Worm (Caenorhabditis elegans) whole organism, early embryonic: ENCODE data around the gene hsd-3.

ENCODE experiments used
- B0310.2 ChIP-seq: sonication (generic microtip); optimal IDR thresholded peaks from 2 replicates; lab custom pipeline; 2016; ENCODE audit warnings: mild to moderate bottlenecking, missing genetic modification characterization, missing compliant biosample characterization
- F13C5.2 ChIP-seq: sonication (generic microtip); optimal IDR thresholded peaks from 2 replicates; lab custom pipeline; 2017; ENCODE audit warnings: mild to moderate bottlenecking, missing genetic modification characterization, inconsistent platforms, missing compliant biosample characterization
- aly-1 ChIP-seq: sonication (generic microtip); optimal IDR thresholded peaks from 2 replicates; lab custom pipeline; 2016; ENCODE audit warnings: missing genetic modification characterization, missing compliant biosample characterization
- ama-1 ChIP-seq: fragments of 150-350 bp; optimal IDR thresholded peaks from 2 replicates; lab custom pipeline; 2014
- ceh-13 ChIP-seq: fragments of 200-800 bp; sonication (Bioruptor generic); optimal IDR thresholded peaks from 2 replicates; lab custom pipeline; 2018; ENCODE audit warnings: mild to moderate bottlenecking, missing genetic modification characterization, missing compliant biosample characterization
- ceh-36 ChIP-seq: sonication (generic microtip); optimal IDR thresholded peaks from 2 replicates; lab custom pipeline; 2016; ENCODE audit warnings: missing genetic modification characterization, inconsistent platforms, missing compliant biosample characterization
- ets-7 ChIP-seq: sonication (generic microtip); optimal IDR thresholded peaks from 2 replicates; lab custom pipeline; 2016; ENCODE audit warnings: missing genotype, missing genetic modification characterization, missing compliant biosample characterization
- flt-1 ChIP-seq: fragments of 200-800 bp; sonication (Bioruptor generic); IDR thresholded peaks from 2 replicates; pipeline ENCODE4 v1.3.6; 2022; ENCODE audit warnings: missing genetic modification characterization, missing compliant biosample characterization
- hmbx-1 ChIP-seq: sonication (generic microtip); optimal IDR thresholded peaks from 2 replicates; lab custom pipeline; 2016; ENCODE audit warnings: mild to moderate bottlenecking, missing genetic modification characterization, missing compliant biosample characterization
- hmg-4 ChIP-seq: fragments of 200-800 bp; sonication (Bioruptor generic); optimal IDR thresholded peaks from 2 replicates; lab custom pipeline; 2018; ENCODE audit warnings: mild to moderate bottlenecking, missing genetic modification characterization, missing compliant biosample characterization
- hnd-1 ChIP-seq: sonication (generic microtip); optimal IDR thresholded peaks from 2 replicates; lab custom pipeline; 2016; ENCODE audit warnings: missing genetic modification characterization, missing compliant biosample characterization
- pes-1 ChIP-seq: fragments of 200-800 bp; sonication (Bioruptor generic); IDR thresholded peaks from 2 replicates; pipeline ENCODE4 v1.3.6; 2022; ENCODE audit warnings: missing genetic modification reagents, missing genetic modification characterization, missing compliant biosample characterization
- scrt-1 ChIP-seq: fragments of 200-800 bp; sonication (Bioruptor generic); IDR thresholded peaks from 2 replicates; pipeline ENCODE4 v1.3.6; 2022; ENCODE audit warnings: missing genetic modification characterization, missing compliant biosample characterization
- sea-1 ChIP-seq: fragments of 200-800 bp; sonication (Bioruptor generic); conservative IDR thresholded peaks from 2 replicates; pipeline ENCODE4 v1.3.6; 2022; ENCODE audit warnings: missing genetic modification characterization, missing compliant biosample characterization
- tbx-11 ChIP-seq: fragments of 200-800 bp; sonication (Bioruptor generic); IDR thresholded peaks from 2 replicates; pipeline ENCODE4 v1.3.6; 2022; ENCODE audit warnings: missing genetic modification characterization, missing compliant biosample characterization
- tbx-37 ChIP-seq: fragments of 200-800 bp; sonication (Bioruptor generic); conservative IDR thresholded peaks from 2 replicates; pipeline ENCODE4 v1.3.6; 2022; ENCODE audit warnings: missing genetic modification reagents, missing genetic modification characterization, missing compliant biosample characterization
- tra-4 ChIP-seq: sonication (generic microtip); optimal IDR thresholded peaks from 2 replicates; lab custom pipeline; 2017; ENCODE audit warnings: missing genetic modification characterization, missing compliant biosample characterization

Gene hsd-3

DNA sequence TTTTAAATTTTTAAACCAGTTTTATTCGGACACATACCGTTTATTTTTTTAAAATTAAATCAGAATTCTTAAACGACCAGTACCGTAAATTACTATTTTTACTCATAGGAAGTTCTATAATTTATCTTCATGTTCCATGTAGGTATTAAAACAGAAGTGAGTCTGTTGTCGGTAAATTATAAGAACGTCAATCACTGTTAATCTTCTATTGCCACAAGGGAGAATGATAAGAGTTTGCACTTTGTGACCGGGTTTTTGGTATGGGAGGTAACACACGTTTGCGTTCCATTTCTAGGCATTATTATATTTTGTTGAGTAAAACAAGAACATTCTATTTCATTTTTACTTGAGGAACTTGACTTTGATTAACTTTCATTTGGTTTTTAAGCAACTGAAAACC lies at the start of gene hsd-3:
hsd-3 (plus strand) TSS at position 301 of the 400 bp plus-strand sequence.
- TF ChIP-seq tra-4 (tag; lab: Kevin White, UChicago), result no peak
- TF ChIP-seq ama-1, result no peak
- no peak for TF ChIP-seq aly-1 (tag; lab: Kevin White, UChicago)
- no peak for TF ChIP-seq ceh-13 (GFP tag; lab: Kevin White, UChicago)
- no peak for TF ChIP-seq B0310.2 (tag; lab: Kevin White, UChicago)
- TF ChIP-seq flt-1, result no peak
- no peak for TF ChIP-seq pes-1 (GFP tag; lab: Robert Waterston, UW)
- TF ChIP-seq tbx-37 (GFP tag; lab: Robert Waterston, UW), result no peak
- TF ChIP-seq ceh-36 (tag; lab: Kevin White, UChicago), result no peak
- no peak for TF ChIP-seq tbx-11 (GFP tag; lab: Robert Waterston, UW)

DNA sequence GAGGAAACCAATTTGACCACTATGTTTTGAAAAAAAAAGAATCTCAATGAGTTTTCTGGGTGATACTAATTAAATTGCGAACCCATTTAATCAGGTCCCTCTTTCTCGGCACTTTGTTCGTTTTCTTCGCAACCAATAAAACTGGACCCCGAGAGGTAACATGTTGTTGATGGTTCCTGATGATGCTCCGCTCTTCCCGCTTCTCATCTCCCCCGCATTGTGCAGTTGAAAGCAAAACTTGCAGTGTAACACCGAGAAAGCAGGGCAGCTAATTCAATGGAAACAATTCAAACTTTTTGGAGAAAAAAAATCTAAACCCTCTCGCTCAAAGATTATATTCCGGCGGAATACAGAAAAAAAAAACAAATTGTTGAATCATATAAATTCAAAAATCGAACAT lies 49.7 kb upstream of the hsd-3 start:
- TF ChIP-seq hnd-1 (tag; lab: Kevin White, UChicago) (no peak), tra-4 (tag; lab: Kevin White, UChicago) (no peak), hmbx-1 (tag; lab: Kevin White, UChicago) (no peak), ama-1 (no peak), tbx-11 (GFP tag; lab: Robert Waterston, UW) (no peak), sea-1 (GFP tag; lab: Robert Waterston, UW) (0 out of 2 replicates have a peak, but pooled peaks have one; percentile 31), hmg-4 (GFP tag; lab: Kevin White, UChicago) (no peak)

DNA sequence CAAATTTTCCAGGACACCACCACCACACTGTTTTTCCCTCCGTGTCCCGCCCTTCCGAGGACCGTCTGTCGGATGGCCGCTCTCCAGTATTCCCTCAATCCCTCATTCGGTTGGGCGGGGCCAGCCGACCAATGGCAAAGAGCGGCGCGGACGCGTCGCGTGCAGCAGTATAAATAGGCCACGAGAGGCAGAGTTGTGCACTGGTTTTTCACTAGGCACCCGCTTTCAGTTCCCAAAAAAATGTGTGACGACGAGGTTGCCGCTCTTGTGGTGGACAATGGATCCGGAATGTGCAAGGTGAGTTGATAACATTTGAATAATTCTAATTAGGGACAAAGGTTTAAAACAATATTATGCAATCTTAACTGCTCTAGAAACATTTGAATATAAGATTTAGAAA lies 48.7 kb upstream of the hsd-3 start, which contains the start of gene act-4:
act-4 (plus strand) TSS at position 200 of the 400 bp plus-strand sequence.
- TF ChIP-seq tbx-37 (GFP tag; lab: Robert Waterston, UW) (no peak), hmg-4 (GFP tag; lab: Kevin White, UChicago) (peak; percentile 23), tbx-11 (GFP tag; lab: Robert Waterston, UW) (0 out of 2 replicates have a peak, but pooled peaks have one; percentile 17)

- TF ChIP-seq hmg-4 (GFP tag; lab: Kevin White, UChicago) (peak; percentile 4), B0310.2 (tag; lab: Kevin White, UChicago) (peak; percentile 81), aly-1 (tag; lab: Kevin White, UChicago) (no peak), sea-1 (GFP tag; lab: Robert Waterston, UW) (peak; percentile 31; the same call in 1 of the 2 replicates), scrt-1 (GFP tag; lab: Robert Waterston, UW) (peak; percentile 74), hnd-1 (tag; lab: Kevin White, UChicago) (no peak), hmbx-1 (tag; lab: Kevin White, UChicago) (no peak), pes-1 (GFP tag; lab: Robert Waterston, UW) (peak; percentile 69), F13C5.2 (tag; lab: Kevin White, UChicago) (no peak), ceh-36 (tag; lab: Kevin White, UChicago) (no peak), tbx-11 (GFP tag; lab: Robert Waterston, UW) (peak; percentile 75; the same call in 1 of the 2 replicates), tbx-37 (GFP tag; lab: Robert Waterston, UW) (no peak; the same call in 1 of the 2 replicates), flt-1 (peak; percentile 58; the same call in 1 of the 2 replicates), tra-4 (tag; lab: Kevin White, UChicago) (no peak)
Measured at ce11 chrX:4960910-4961680, 48.0 kb upstream of the hsd-3 start.

DNA sequence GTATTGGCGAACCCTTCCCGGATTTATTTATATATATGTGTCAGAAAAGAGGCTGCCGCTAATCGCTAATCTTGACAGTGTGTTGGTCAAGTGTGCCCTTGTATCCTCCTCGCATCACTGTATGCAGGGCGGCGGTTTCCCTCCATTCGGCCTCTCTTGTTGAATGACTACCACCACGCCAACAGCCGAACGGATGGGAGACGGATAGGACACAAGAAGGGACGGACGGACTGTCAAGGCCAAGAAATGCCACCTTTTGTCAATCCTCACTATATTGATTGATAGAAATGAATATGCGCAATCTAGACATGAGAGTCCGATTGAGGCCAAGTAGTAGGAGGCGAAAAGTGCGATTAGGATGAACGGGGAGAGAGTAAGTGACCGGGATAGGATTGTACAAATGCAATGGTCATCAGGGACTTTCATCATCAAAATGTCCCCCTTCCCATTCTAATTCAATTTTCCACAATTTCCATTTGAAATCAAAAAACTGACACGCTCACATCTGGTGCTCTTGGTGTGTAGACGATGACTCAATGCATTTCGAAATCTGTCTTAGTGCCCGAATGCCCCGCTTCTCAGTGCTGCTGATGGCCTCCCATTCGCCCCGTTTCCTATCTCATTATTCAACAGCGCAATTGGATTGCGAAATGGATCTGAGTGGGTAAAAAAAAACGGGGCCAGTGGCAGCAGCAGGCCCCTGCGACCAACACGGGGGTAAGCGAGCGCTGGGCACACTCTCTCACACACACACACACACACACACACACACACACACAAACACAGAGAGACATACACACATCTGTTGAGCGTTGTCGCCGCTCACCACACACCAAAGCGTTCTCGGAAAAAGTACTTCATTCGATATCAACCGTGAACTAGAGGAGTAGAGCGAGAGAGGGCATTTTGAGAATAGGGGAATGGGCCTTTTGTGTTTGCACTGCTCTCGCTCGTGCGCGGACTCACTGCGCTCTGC lies 47.1 kb upstream of the hsd-3 start:
- TF ChIP-seq scrt-1 (GFP tag; lab: Robert Waterston, UW), result 0 out of 2 replicates have a peak, but pooled peaks have one; percentile 9
- peak; percentile 57; the same call in 1 of the 2 replicates for TF ChIP-seq sea-1 (GFP tag; lab: Robert Waterston, UW)
- TF ChIP-seq B0310.2 (tag; lab: Kevin White, UChicago), result no peak
- no peak for TF ChIP-seq F13C5.2 (tag; lab: Kevin White, UChicago)
- TF ChIP-seq hmg-4 (GFP tag; lab: Kevin White, UChicago), result peak; percentile 22
- no peak for TF ChIP-seq hmbx-1 (tag; lab: Kevin White, UChicago)
- TF ChIP-seq ama-1, result peak; percentile 13
- peak; percentile 34; the same call in 1 of the 2 replicates for TF ChIP-seq pes-1 (GFP tag; lab: Robert Waterston, UW)

- TF ChIP-seq hmbx-1 (tag; lab: Kevin White, UChicago), result no peak
- no peak for TF ChIP-seq sea-1 (GFP tag; lab: Robert Waterston, UW)
- TF ChIP-seq F13C5.2 (tag; lab: Kevin White, UChicago), result no peak
- no peak for TF ChIP-seq ama-1
- no peak for TF ChIP-seq scrt-1 (GFP tag; lab: Robert Waterston, UW)
- no peak for TF ChIP-seq ceh-13 (GFP tag; lab: Kevin White, UChicago)
- TF ChIP-seq ets-7 (tag; lab: Kevin White, UChicago), result no peak
- no peak for TF ChIP-seq tbx-37 (GFP tag; lab: Robert Waterston, UW)
- no peak for TF ChIP-seq hnd-1 (tag; lab: Kevin White, UChicago)
- no peak for TF ChIP-seq pes-1 (GFP tag; lab: Robert Waterston, UW)
- no peak for TF ChIP-seq B0310.2 (tag; lab: Kevin White, UChicago)
- no peak for TF ChIP-seq ceh-36 (tag; lab: Kevin White, UChicago)
- TF ChIP-seq tra-4 (tag; lab: Kevin White, UChicago), result no peak
- no peak for TF ChIP-seq flt-1
- TF ChIP-seq tbx-11 (GFP tag; lab: Robert Waterston, UW), result no peak
- no peak for TF ChIP-seq hmg-4 (GFP tag; lab: Kevin White, UChicago)
- TF ChIP-seq aly-1 (tag; lab: Kevin White, UChicago), result no peak
Measured at ce11 chrX:4965592-4965991, 43.5 kb upstream of the hsd-3 start.
